Worm (Caenorhabditis elegans) whole organism, dauer: Measurements from ENCODE around the gene F11D5.7.

ENCODE experiments used
- unc-62 ChIP-seq: sonication (generic microtip); optimal IDR thresholded peaks from 2 replicates; lab custom pipeline; 2017; ENCODE audit warnings: missing biosample characterization, missing genetic modification reagents, missing genetic modification characterization

Gene F11D5.7

DNA sequence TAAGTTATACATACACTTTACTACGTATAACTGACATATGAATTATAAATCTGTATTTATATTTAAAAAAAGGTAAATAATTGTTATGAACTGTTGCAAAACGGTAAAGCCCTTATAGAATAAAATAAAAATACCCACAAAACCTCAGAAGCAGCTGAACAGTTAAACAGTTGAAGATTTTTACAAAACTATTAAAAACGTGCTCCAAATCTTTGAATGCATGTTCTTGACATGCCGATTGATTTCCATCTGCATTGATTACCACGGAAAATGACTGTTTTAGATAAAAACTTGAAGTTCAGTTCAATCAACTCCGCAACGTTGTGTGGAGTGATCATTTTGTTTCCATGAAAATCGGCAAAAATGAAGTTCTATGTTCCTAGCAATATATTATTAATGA, at the start of gene F11D5.7:
F11D5.7 (plus strand) TSS at position 301 of the 400 bp plus-strand sequence.
- no peak for TF ChIP-seq unc-62 (GFP tag; lab: Kevin White, UChicago)

DNA sequence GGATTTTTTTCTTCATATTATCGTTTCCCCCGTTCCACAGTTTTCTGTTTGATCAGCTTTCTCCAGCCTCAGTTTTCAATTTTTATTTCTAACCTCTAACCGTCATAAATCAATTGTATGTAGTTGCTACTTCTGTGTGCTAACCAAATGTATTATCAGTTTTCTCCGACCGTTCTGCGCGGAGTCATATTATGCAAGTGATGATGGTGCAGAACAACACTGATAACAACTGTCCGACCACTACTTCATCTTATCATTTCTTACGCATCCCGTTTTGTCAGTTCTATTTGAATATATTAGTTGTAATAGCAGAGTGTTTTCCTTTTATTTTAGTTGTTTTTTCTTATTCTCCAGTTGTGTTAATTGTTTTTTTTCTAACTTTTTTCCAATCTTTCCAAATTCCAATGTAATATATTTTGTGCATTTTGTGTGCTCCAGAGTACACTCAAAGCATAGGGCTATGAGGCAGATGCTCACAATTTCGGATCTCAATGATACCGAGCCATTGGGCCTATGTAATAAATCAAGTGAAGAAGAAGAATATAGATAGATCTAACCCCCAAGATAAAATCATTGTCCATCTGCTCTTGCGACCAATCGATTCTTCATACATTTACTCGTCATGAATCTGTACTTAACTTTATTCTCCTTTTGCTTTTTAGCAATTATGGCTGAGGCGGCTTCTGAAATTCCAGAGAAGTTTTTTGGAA, 47.2 kb upstream of the F11D5.7 start, which contains the start of gene lbp-3:
lbp-3 (plus strand) TSS at position 589 of the 710 bp plus-strand sequence.
- no peak for TF ChIP-seq unc-62 (GFP tag; lab: Kevin White, UChicago)

DNA sequence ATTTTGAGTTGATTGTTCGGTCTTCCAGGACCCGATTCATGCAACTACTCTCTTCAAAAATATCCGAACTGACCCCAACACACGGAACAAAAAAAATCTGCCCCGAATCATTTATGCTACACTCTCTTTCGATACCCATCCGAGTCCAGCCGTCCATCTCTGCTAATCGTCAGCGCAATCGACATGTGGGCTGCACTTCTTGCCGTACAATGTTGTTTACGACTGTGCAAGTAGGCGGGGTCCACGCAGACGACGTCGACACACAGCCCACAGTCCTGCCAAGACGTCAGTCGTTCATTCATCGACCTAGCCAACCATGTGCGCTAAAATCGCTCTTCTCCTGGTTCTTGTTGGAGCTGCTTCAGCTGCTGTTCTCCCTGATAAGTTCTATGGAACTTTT, 45.3 kb upstream of the F11D5.7 start, which contains the start of gene lbp-1:
lbp-1 (plus strand) TSS at position 301 of the 400 bp plus-strand sequence.
- TF ChIP-seq unc-62 (GFP tag; lab: Kevin White, UChicago), result no peak

ce11 chrX:3260509-3260908, 43.7 kb upstream of the F11D5.7 start, which contains the start of gene lbp-2:
Gene lbp-2 (plus strand): TSS chrX:3260610.
- no peak for TF ChIP-seq unc-62 (GFP tag; lab: Kevin White, UChicago)

- no peak for TF ChIP-seq unc-62 (GFP tag; lab: Kevin White, UChicago)
Measured at ce11 chrX:3262600-3262999, 41.6 kb upstream of the F11D5.7 start, which contains the start of gene fbxb-71. Gene fbxb-71 (plus strand): TSS chrX:3262900.

DNA sequence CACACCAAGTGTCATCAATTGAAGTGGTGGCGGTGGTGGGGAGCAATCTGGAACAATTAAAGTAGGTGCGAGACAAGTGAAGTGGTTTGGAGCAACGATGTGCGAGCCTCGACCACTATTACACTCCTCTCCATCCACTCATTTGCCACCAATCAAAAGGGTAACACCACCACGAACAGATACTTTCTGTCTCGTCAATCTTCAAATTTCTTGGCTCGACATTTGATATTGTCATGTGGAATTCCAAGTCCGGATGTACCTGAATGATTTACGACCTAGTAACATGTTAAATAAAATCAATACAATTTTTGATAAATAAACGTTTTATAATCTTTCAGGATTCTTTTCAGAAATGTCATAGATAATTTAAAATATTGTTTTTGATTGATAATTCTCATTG, 33.4 kb upstream of the F11D5.7 start, which contains the start of gene sul-1:
sul-1 (minus strand) TSS at position 101 of the 400 bp plus-strand sequence.
- no peak for TF ChIP-seq unc-62 (GFP tag; lab: Kevin White, UChicago)

ce11 chrX:3271673-3272072, 32.5 kb upstream of the F11D5.7 start, which contains the start of gene K09C4.9:
Gene K09C4.9 (minus strand): TSS chrX:3271773.
- TF ChIP-seq unc-62 (GFP tag; lab: Kevin White, UChicago), result no peak

DNA sequence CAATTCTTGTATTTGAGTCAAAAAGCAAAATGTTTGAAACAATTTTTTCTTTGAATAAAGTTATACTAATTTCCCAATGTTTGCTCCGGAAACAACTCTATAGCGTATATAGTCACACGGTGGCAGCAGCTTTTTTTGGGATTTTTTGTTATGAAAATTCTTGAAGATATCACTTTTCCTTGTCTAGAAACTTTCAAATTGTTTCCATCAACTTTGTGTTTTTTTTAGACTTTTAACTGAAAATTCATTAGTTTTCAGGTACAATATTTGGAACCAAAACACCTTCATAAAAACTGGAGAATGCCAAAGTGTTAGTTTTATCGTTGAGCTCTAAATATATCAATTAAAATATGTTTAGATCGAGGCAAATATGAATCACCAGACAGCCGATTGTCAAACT, 31.6 kb upstream of the F11D5.7 start, which contains the start of gene K09C4.7:
K09C4.7 (plus strand) TSS at position 301 of the 400 bp plus-strand sequence.
- TF ChIP-seq unc-62 (GFP tag; lab: Kevin White, UChicago), result no peak

ce11 chrX:3280130-3280529, 24.0 kb upstream of the F11D5.7 start, which contains the start of gene K09C4.10:
Gene K09C4.10 (minus strand): TSS chrX:3280230.
- TF ChIP-seq unc-62 (GFP tag; lab: Kevin White, UChicago), result no peak

- no peak for TF ChIP-seq unc-62 (GFP tag; lab: Kevin White, UChicago)
Measured at ce11 chrX:3282306-3282705, 21.9 kb upstream of the F11D5.7 start, which contains the start of gene K09C4.5. Gene K09C4.5 (plus strand): TSS chrX:3282631.

ce11 chrX:3283189-3283588, 21.0 kb upstream of the F11D5.7 start:
- no peak for TF ChIP-seq unc-62 (GFP tag; lab: Kevin White, UChicago)

DNA sequence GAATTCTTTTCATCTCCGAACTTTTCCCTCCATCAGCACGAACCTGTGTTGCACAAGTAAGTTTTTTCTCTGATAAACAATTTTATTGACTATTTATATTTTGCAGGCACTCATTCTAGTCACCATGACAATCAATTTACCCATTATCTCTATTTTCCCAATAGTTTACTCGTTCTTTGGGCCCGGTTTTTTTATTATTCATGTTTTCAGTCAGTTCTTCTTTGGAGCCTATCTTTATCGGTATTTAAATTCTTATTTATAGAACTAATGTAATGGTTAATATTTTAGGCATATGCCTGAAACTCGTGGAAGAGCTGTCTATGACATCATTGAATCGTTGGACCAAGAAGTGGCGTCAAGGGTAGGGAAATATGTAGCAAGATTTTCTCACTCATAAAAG, 19.2 kb upstream of the F11D5.7 start:
- no peak for TF ChIP-seq unc-62 (GFP tag; lab: Kevin White, UChicago)

DNA sequence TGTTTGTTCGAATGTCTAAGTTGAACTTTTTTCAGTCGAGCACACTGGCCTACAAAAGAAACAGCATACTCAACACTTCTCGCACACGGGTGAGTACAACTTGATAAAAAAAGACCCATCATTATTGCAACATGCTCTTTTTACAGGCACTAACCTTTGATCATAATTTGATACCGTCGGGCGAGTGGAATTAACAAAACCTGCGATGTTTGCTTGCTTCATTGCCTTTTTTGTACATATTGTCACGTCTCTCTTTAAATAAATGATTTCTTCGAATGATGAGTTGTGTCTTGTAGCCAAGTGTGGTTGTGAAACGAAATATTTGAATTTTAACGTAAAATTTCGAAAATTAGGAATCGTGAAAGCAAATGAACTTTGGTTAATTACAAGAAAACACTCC, 18.7 kb upstream of the F11D5.7 start:
- TF ChIP-seq unc-62 (GFP tag; lab: Kevin White, UChicago), result no peak

ce11 chrX:3289183-3289582, 15.0 kb upstream of the F11D5.7 start, which contains the start of gene K09C4.4:
Gene K09C4.4 (plus strand): TSS chrX:3289483.
- no peak for TF ChIP-seq unc-62 (GFP tag; lab: Kevin White, UChicago)

DNA sequence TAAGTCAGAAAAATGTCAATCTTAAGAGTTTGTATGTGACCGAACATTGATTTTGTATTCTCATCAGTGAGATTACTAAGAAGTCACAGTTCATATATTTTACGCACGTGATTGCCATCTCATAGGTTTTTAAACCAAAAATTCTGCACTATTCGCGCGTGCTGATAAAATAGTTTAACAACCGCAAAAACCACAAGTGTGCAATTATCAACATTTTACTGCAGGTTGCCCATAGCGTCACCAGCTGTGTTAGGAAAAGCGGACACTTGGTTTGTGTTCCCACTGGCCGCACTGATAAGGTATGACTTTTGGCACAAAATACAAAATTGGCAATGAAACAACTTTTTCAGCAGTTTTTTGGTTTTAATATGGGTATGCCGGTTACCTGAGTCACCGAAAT, 14.0 kb upstream of the F11D5.7 start:
- TF ChIP-seq unc-62 (GFP tag; lab: Kevin White, UChicago), result no peak

- no peak for TF ChIP-seq unc-62 (GFP tag; lab: Kevin White, UChicago)
Measured at ce11 chrX:3291948-3292347, 12.2 kb upstream of the F11D5.7 start.

DNA sequence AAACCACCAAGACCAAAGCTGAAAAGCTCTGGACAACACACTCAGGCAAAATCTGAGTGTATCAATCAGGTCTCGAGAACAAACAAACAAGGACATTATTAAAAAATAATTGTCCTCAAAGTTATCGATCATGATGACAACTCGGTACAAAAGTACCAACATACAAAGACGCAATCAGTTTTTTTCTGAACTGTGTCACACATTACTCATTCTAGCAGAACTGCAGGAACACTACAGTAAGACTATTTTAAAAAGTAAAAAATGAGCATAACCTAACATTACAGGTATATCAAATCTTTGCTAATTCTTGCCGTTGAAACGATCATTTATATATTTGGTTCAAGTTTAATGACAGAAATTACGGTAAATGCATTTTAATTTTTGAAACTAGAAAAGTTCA, 8.0 kb upstream of the F11D5.7 start, which contains the start of gene K09C4.2:
K09C4.2 (plus strand) TSS at position 301 of the 400 bp plus-strand sequence.
- TF ChIP-seq unc-62 (GFP tag; lab: Kevin White, UChicago), result no peak
